Worm (Caenorhabditis elegans) whole organism, L4/young adult: ENCODE results near the gene C31B8.1.
"Not testable (repeated sequence)": the region's sequence is repeated elsewhere in the genome, so short reads cannot be mapped to it uniquely, and the experiment has no call there.

Experiments used
- W03F9.2 ChIP-seq: fragments of 150-350 bp; optimal IDR thresholded peaks from 2 replicates; lab custom pipeline; 2014; ENCODE audit warnings: missing biosample characterization, missing genetic modification characterization
- dao-5 ChIP-seq: sonication (generic microtip); optimal IDR thresholded peaks from 2 replicates; lab custom pipeline; 2016; ENCODE audit warnings: missing genotype, missing genetic modification characterization, moderate library complexity, missing compliant biosample characterization
- him-1 ChIP-seq: sonication (generic microtip); optimal IDR thresholded peaks from 2 replicates; lab custom pipeline; 2016; ENCODE audit warnings: missing genotype, missing genetic modification reagents, missing genetic modification characterization, missing compliant biosample characterization

C31B8.1 gene

DNA sequence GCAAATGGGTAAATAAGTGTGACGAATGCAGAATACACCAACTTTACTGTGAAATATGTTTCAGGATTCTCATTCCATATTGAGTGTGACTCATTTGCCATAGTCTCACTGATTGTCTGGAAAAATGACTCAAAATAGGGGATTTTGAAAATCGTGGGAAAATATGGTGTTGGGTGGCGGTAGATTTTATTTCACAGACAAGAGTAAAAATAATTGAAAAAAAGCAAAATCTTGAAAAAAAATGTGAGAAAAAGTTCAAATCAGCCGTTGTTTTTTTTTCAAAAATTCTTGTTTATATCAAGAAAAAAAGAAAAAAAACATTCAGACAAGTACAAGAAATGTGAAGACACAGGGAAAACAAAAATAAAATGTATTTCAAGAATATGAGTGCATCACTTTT is 8.8 kb upstream of the C31B8.1 start, which contains the start of gene srh-38:
srh-38 (minus strand) TSS at position 101 of the 400 bp plus-strand sequence.
- TF ChIP-seq him-1 (tag; lab: Kevin White, UChicago) (no peak), dao-5 (tag; lab: Kevin White, UChicago) (no peak), W03F9.2 (no peak)

ce11 chrV:2927553-2927952 is 3.8 kb upstream of the C31B8.1 start, which contains the start of gene C31B8.12:
TSS of gene C31B8.12 (minus strand) at chrV:2927653.
- TF ChIP-seq W03F9.2 (no peak), him-1 (tag; lab: Kevin White, UChicago) (no peak), dao-5 (tag; lab: Kevin White, UChicago) (no peak)

ce11 chrV:2929753-2930152 is 1.6 kb upstream of the C31B8.1 start, which contains the start of gene C31B8.16:
TSS of gene C31B8.16 (plus strand) at chrV:2930053.
- TF ChIP-seq W03F9.2 (no peak), him-1 (tag; lab: Kevin White, UChicago) (no peak), dao-5 (tag; lab: Kevin White, UChicago) (no peak)

DNA sequence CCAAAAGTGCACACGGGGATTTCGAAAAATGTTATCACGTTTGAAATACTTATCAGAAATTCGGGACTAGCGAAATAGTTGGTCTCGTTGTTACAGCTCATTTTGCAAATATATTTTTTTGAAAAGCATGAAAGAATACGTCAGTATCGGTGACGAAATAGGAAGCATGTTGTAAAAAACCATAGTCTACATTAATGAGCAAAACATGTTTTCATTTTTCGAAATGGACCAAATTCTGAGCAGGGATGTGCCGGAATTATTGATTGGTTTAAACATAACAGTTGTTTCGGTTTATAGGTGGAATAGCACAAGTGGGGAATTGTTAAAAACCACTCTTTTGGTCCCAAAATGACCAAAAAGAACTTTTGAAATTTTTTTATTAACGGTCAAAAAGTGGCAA is 2.7 kb downstream of the C31B8.1 start, which contains the start of gene srh-247:
srh-247 (minus strand) TSS at position 101 of the 400 bp plus-strand sequence.
- no peak for TF ChIP-seq him-1 (tag; lab: Kevin White, UChicago)
- TF ChIP-seq W03F9.2, result no peak
- TF ChIP-seq dao-5 (tag; lab: Kevin White, UChicago), result no peak

DNA sequence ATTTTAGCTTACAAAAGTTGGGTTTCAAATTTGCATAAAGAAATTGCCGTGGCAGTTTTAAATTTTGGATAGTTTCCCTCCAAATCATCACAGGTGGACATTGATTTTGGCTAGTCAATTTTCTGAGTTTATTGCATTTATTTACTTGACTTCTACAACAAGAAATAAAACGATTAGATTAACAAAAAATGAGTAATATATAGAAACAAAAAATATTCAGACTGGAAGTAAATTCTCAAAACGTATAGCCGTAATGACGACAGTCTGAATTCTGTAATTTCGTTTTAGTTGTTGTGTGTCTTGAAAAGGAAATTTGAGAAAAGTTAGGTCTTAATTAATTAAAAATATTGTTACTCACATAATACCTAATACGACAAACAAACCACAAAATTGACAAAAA is 7.1 kb downstream of the C31B8.1 start, which contains the start of gene srw-141:
srw-141 (minus strand) TSS at position 101 of the 400 bp plus-strand sequence.
- TF ChIP-seq him-1 (tag; lab: Kevin White, UChicago), result no peak
- no peak for TF ChIP-seq dao-5 (tag; lab: Kevin White, UChicago)
- no peak for TF ChIP-seq W03F9.2

ce11 chrV:2941405-2941804 is 10.1 kb downstream of the C31B8.1 start, which contains the start of gene srw-143:
TSS of gene srw-143 (minus strand) at chrV:2941505.
- no peak for TF ChIP-seq dao-5 (tag; lab: Kevin White, UChicago)
- no peak for TF ChIP-seq him-1 (tag; lab: Kevin White, UChicago)
- TF ChIP-seq W03F9.2, result no peak

DNA sequence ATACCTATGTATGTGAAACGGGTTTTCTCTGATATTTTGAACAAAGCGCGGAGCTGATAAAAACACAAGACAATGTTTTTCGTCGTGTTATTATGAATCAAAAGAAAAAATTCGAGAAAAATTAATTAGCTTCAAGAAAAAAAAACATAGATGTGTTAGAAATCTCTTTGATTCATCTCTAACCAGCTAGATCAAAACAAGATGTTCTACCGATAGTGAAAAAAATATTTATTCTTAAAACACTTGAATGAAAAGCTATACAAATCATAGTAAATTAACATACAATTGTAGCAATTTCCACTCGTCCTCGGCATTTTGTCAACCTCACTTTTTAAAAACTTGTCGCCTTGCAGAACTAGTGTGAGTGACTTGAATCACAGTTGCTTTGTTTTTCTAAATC is 10.9 kb downstream of the C31B8.1 start:
- TF ChIP-seq W03F9.2 (no peak), him-1 (tag; lab: Kevin White, UChicago) (no peak), dao-5 (tag; lab: Kevin White, UChicago) (no peak)

DNA sequence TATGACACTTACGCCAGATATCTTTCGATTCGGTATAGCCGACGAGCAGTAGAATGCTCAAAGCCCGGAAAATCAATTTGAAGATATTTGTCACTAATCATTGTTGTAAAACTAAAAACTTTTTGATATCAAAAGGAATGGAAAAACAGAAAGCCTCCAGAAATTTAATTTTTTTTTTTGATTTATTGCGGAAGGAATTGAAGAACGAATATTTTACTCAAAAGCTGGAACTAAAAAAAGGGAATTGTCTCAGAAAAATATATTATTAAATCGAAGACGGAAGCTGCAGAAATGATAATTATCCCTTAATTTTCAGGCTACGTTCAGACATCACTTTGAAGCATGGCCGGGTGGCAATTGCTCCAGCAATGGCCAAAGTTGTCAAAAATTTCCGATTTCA is 12.5 kb downstream of the C31B8.1 start, which contains the start of gene srw-137:
srw-137 (minus strand) TSS at position 101 of the 400 bp plus-strand sequence.
- TF ChIP-seq dao-5 (tag; lab: Kevin White, UChicago) (no peak), him-1 (tag; lab: Kevin White, UChicago) (no peak), W03F9.2 (no peak)

DNA sequence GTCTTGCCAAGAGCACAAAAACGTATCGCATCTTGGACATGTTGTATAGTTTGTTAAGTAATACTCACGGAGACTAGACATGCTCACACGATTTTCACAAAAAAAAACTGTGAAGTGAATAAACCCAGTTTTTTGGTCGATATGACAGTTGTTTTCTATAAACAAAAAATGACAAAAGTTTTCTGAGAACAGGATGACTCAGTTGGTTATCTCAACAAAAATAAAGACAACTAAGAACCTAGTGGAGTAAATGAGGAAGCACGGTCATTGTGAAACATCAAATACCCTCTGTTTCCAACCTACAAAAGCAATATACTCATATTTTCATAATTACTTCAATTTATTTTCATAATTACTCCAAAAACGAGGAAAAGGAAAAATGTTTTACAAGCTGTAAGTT is 14.2 kb downstream of the C31B8.1 start, which contains the start of gene srh-87:
srh-87 (minus strand) TSS at position 101 of the 400 bp plus-strand sequence.
- TF ChIP-seq W03F9.2, result no peak
- no peak for TF ChIP-seq dao-5 (tag; lab: Kevin White, UChicago)
- TF ChIP-seq him-1 (tag; lab: Kevin White, UChicago), result no peak

DNA sequence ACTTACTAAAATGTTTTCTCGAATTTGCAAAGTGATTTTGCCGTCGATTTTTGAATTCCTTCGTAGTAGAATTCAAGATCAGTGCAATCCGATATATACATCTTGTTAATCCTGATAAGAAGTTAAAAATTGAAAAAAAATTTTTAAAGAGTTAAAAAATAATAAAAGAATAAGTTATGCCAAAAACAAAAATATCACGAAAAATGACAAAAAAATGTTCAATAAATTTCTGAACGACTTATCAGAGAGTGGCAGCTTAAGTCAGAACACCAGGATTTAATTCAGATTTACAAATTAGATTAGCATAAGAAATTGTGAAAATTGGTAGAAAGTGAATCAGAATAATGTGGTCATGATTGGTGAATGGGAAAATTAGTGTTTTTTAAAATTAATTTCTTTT is 20.8 kb downstream of the C31B8.1 start, which contains the start of gene srw-122:
srw-122 (minus strand) TSS at position 101 of the 400 bp plus-strand sequence.
- not testable (repeated sequence) for TF ChIP-seq dao-5 (tag; lab: Kevin White, UChicago); W03F9.2; him-1 (tag; lab: Kevin White, UChicago)

DNA sequence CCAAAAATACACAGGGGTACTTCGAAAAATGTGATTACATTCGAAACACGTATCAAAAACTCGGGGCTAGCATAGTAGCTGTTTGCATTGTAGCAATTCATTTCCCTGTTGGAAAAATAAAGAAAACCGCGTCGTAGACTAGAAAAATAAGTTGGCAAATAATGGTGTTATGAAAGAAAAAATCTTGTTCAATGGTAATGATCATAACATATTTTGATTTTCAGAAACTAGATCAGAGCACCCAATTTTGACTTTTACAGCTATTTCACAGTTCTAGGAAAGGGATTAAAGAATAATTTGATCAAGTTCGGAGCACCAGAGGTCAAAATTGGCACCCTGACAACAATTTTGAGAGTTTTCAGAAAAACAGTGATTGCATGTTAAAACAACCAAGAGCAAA is 24.0 kb downstream of the C31B8.1 start, which contains the start of gene srh-248:
srh-248 (minus strand) TSS at position 101 of the 400 bp plus-strand sequence.
- not testable (repeated sequence) for TF ChIP-seq him-1 (tag; lab: Kevin White, UChicago); W03F9.2; dao-5 (tag; lab: Kevin White, UChicago)

DNA sequence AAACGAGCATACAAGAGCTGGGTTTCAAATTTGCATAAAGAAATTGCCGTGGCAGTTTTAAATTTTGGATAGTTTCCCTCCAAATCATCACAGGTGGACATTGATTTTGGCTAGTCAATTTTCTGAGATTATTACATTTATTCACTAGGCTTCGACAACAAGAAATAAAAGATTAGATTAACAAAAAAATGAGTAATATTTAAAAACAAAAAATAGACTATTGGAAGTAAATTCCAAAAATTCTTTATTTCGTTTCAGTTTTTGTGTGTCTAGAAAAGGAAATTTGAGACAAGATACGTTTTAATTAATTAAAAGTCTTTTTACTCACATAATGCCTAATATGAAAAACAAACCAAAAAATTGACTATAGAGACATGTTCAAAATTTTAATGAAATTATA is 26.9 kb downstream of the C31B8.1 start, which contains the start of gene srw-142:
srw-142 (minus strand) TSS at position 101 of the 400 bp plus-strand sequence.
- TF ChIP-seq him-1 (tag; lab: Kevin White, UChicago) (no peak), W03F9.2 (no peak), dao-5 (tag; lab: Kevin White, UChicago) (no peak)

DNA sequence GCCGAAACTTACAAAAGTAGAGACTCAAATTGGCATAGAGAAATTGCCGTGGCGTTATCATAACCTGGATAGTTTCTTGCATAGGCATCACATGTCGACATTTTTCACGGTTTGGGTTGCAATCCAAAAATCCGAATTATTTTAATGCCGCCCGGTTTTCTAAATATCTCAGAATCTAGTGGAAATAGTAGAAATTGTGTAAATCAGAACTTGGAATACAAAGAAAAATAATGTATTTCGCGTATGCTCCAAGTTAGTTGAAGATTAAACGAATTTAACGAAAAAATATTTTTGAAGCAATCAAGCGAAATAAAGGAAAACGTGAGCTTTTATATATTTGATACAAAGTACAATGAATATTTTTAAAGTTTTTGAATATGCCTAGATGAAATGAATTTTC is 29.5 kb downstream of the C31B8.1 start, which contains the start of gene srw-144:
srw-144 (minus strand) TSS at position 101 of the 400 bp plus-strand sequence.
- TF ChIP-seq W03F9.2 (no peak), him-1 (tag; lab: Kevin White, UChicago) (no peak), dao-5 (tag; lab: Kevin White, UChicago) (no peak)

DNA sequence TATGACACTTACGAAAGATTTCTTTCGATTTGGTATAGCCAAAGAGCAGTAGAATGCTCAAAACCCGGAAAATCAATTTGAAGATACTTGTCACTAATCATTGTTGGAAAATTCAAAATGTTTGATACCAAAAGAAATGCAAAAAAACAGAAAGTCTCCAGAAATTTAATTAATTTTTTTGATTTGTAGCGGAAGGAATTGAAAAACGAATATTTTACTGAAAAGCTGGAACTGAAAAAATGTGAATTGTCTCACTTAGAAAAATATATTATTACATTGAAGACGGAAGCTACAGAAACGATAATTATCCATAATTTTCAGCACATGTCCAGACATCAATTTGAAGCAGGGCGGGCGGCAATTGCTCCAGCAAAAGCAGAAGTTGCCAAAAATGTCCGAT is 31.6 kb downstream of the C31B8.1 start, which contains the start of gene srw-138:
srw-138 (minus strand) TSS at position 101 of the 400 bp plus-strand sequence.
- TF ChIP-seq dao-5 (tag; lab: Kevin White, UChicago), result no peak
- TF ChIP-seq W03F9.2, result no peak
- no peak for TF ChIP-seq him-1 (tag; lab: Kevin White, UChicago)
